Worm (Caenorhabditis elegans) whole organism, early embryonic: ENCODE measurements around the gene M02E1.4.
"Not testable (repeated sequence)": the region's sequence is repeated elsewhere in the genome, so short reads cannot be mapped to it uniquely, and the experiment has no call there.

Source experiments
- B0310.2 ChIP-seq: sonication (generic microtip); optimal IDR thresholded peaks from 2 replicates; lab custom pipeline; 2016; ENCODE audit warnings: mild to moderate bottlenecking, missing genetic modification characterization, missing compliant biosample characterization
- F13C5.2 ChIP-seq: sonication (generic microtip); optimal IDR thresholded peaks from 2 replicates; lab custom pipeline; 2017; ENCODE audit warnings: mild to moderate bottlenecking, missing genetic modification characterization, inconsistent platforms, missing compliant biosample characterization
- aly-1 ChIP-seq: sonication (generic microtip); optimal IDR thresholded peaks from 2 replicates; lab custom pipeline; 2016; ENCODE audit warnings: missing genetic modification characterization, missing compliant biosample characterization
- ama-1 ChIP-seq: fragments of 150-350 bp; optimal IDR thresholded peaks from 2 replicates; lab custom pipeline; 2014
- ceh-13 ChIP-seq: fragments of 200-800 bp; sonication (Bioruptor generic); optimal IDR thresholded peaks from 2 replicates; lab custom pipeline; 2018; ENCODE audit warnings: mild to moderate bottlenecking, missing genetic modification characterization, missing compliant biosample characterization
- ceh-36 ChIP-seq: sonication (generic microtip); optimal IDR thresholded peaks from 2 replicates; lab custom pipeline; 2016; ENCODE audit warnings: missing genetic modification characterization, inconsistent platforms, missing compliant biosample characterization
- ets-7 ChIP-seq: sonication (generic microtip); optimal IDR thresholded peaks from 2 replicates; lab custom pipeline; 2016; ENCODE audit warnings: missing genotype, missing genetic modification characterization, missing compliant biosample characterization
- flt-1 ChIP-seq: fragments of 200-800 bp; sonication (Bioruptor generic); IDR thresholded peaks from 2 replicates; pipeline ENCODE4 v1.3.6; 2022; ENCODE audit warnings: missing genetic modification characterization, missing compliant biosample characterization
- hmbx-1 ChIP-seq: sonication (generic microtip); optimal IDR thresholded peaks from 2 replicates; lab custom pipeline; 2016; ENCODE audit warnings: mild to moderate bottlenecking, missing genetic modification characterization, missing compliant biosample characterization
- hmg-4 ChIP-seq: fragments of 200-800 bp; sonication (Bioruptor generic); optimal IDR thresholded peaks from 2 replicates; lab custom pipeline; 2018; ENCODE audit warnings: mild to moderate bottlenecking, missing genetic modification characterization, missing compliant biosample characterization
- hnd-1 ChIP-seq: sonication (generic microtip); optimal IDR thresholded peaks from 2 replicates; lab custom pipeline; 2016; ENCODE audit warnings: missing genetic modification characterization, missing compliant biosample characterization
- pes-1 ChIP-seq: fragments of 200-800 bp; sonication (Bioruptor generic); IDR thresholded peaks from 2 replicates; pipeline ENCODE4 v1.3.6; 2022; ENCODE audit warnings: missing genetic modification reagents, missing genetic modification characterization, missing compliant biosample characterization
- scrt-1 ChIP-seq: fragments of 200-800 bp; sonication (Bioruptor generic); IDR thresholded peaks from 2 replicates; pipeline ENCODE4 v1.3.6; 2022; ENCODE audit warnings: missing genetic modification characterization, missing compliant biosample characterization
- sea-1 ChIP-seq: fragments of 200-800 bp; sonication (Bioruptor generic); conservative IDR thresholded peaks from 2 replicates; pipeline ENCODE4 v1.3.6; 2022; ENCODE audit warnings: missing genetic modification characterization, missing compliant biosample characterization
- tbx-11 ChIP-seq: fragments of 200-800 bp; sonication (Bioruptor generic); IDR thresholded peaks from 2 replicates; pipeline ENCODE4 v1.3.6; 2022; ENCODE audit warnings: missing genetic modification characterization, missing compliant biosample characterization
- tbx-37 ChIP-seq: fragments of 200-800 bp; sonication (Bioruptor generic); conservative IDR thresholded peaks from 2 replicates; pipeline ENCODE4 v1.3.6; 2022; ENCODE audit warnings: missing genetic modification reagents, missing genetic modification characterization, missing compliant biosample characterization
- tra-4 ChIP-seq: sonication (generic microtip); optimal IDR thresholded peaks from 2 replicates; lab custom pipeline; 2017; ENCODE audit warnings: missing genetic modification characterization, missing compliant biosample characterization

M02E1.4 gene

ce11 chrX:312908-313307, at the start of gene M02E1.4:
Gene M02E1.4 (plus strand): TSS chrX:313274.
- TF ChIP-seq aly-1 (no peak), tbx-37 (GFP tag; lab: Robert Waterston, UW) (no peak), ama-1 (no peak), ceh-36 (tag; lab: Kevin White, UChicago) (no peak), scrt-1 (GFP tag; lab: Robert Waterston, UW) (no peak), tra-4 (tag; lab: Kevin White, UChicago) (no peak), tbx-11 (GFP tag; lab: Robert Waterston, UW) (no peak), ceh-13 (no peak), pes-1 (no peak), hmbx-1 (no peak), ets-7 (tag; lab: Kevin White, UChicago) (no peak), F13C5.2 (tag; lab: Kevin White, UChicago) (no peak), hmg-4 (GFP tag; lab: Kevin White, UChicago) (no peak), sea-1 (GFP tag; lab: Robert Waterston, UW) (no peak), B0310.2 (tag; lab: Kevin White, UChicago) (no peak), hnd-1 (tag; lab: Kevin White, UChicago) (no peak), flt-1 (GFP tag; lab: Robert Waterston, UW) (no peak)

DNA sequence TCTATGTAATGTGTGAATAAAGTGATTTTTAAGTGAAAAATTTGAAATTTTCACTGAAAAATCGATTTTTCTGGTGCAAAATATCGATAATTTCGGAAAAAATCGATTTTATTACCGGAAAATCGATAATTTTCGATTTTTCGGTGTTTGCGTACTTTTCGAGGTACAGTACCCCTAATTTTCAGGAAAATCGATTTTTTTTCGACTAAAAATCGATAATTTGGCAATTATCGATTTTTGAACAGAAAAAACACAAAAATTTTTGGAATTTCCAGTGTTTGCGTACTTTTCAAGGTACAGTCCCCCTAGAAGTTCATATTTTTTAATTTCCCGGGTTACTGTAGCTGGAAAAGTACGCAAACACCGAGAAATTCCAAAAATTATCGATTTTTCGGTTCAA, 41.6 kb upstream of the M02E1.4 start:
- TF ChIP-seq hnd-1 (tag; lab: Kevin White, UChicago) (no peak), flt-1 (GFP tag; lab: Robert Waterston, UW) (no peak), B0310.2 (tag; lab: Kevin White, UChicago) (no peak), ama-1 (no peak), hmbx-1 (no peak), F13C5.2 (tag; lab: Kevin White, UChicago) (no peak), hmg-4 (GFP tag; lab: Kevin White, UChicago) (no peak), ets-7 (tag; lab: Kevin White, UChicago) (no peak), tbx-37 (GFP tag; lab: Robert Waterston, UW) (no peak), scrt-1 (GFP tag; lab: Robert Waterston, UW) (no peak), ceh-36 (tag; lab: Kevin White, UChicago) (no peak), tra-4 (tag; lab: Kevin White, UChicago) (no peak), ceh-13 (no peak)

DNA sequence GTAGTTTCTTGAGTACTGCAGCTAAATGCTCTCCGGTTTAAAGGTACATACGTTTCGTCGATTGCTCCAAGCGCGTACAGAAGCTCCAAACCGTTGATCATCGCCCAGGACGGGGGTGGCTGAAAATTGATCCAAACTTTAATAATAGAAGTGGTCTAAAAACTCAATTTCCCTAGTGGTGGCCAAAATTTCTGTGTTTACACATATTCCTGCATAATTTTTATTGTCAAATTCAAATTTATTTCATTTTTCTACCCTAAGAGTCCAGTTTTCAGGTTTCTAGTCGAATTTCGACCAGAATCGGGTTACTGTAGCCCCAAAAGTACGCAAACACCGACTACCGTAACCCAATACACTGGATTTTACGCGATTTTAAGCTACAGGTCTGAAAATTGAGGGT, 39.2 kb upstream of the M02E1.4 start, which contains the start of gene Y108F1.5:
TSS of gene Y108F1.5 (minus strand) at position 101 of the 400 bp plus-strand sequence.
- TF ChIP-seq pes-1; tbx-11 (GFP tag; lab: Robert Waterston, UW); aly-1: not testable (repeated sequence)

DNA sequence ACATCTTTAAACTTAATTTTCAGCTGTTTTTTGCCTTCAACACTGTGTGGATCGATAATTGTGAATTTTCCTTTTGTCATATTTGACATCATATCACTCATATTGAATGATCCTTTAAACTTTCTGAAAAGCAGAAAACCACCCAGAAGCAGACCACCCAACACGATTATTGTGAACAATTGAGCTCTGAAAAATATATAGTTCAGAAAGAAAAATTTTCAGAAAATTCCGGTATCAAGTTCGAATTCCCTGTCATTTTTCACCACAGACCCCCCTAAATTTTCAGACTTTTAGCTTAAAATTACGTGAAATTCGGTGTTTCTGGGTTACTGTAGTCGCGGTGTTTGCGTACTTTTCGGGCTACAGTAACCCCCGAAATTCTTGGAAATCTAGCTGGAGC, 27.0 kb upstream of the M02E1.4 start, which contains the start of gene Y47C4A.1:
TSS of gene Y47C4A.1 (minus strand) at position 101 of the 400 bp plus-strand sequence.
- TF ChIP-seq aly-1; F13C5.2 (tag; lab: Kevin White, UChicago); pes-1: not testable (repeated sequence)

- no peak for TF ChIP-seq B0310.2 (tag; lab: Kevin White, UChicago)
- TF ChIP-seq ama-1, result no peak
- TF ChIP-seq hmg-4 (GFP tag; lab: Kevin White, UChicago), result no peak
- no peak for TF ChIP-seq hmbx-1
- no peak for TF ChIP-seq hnd-1 (tag; lab: Kevin White, UChicago)
- TF ChIP-seq tbx-37 (GFP tag; lab: Robert Waterston, UW), result no peak
- no peak for TF ChIP-seq sea-1 (GFP tag; lab: Robert Waterston, UW)
- no peak for TF ChIP-seq pes-1
These were observed 17.3 kb upstream of the M02E1.4 start for ce11 chrX:295726-296125.

DNA sequence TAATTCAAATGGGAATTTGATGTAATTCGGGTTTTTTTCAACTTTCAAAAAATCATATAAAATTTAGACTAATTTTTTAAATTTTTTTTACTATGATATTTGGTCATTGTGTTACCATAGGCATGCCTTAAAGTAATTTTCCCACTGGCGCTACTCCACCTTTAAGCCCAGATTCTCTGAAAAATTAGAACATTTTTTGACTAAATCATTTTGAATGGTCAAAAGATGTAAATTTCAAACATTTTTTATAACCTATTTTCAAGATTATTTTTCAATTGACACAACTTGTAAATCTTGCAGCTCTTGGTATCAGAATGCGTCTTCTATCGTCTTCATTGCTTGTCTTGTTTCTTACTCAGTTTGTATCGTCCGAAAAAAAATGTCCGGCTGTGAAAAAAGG, 16.1 kb upstream of the M02E1.4 start, which contains the start of gene R57.2:
TSS of gene R57.2 (plus strand) at position 301 of the 400 bp plus-strand sequence.
- TF ChIP-seq ets-7 (tag; lab: Kevin White, UChicago) (no peak), scrt-1 (GFP tag; lab: Robert Waterston, UW) (no peak), F13C5.2 (tag; lab: Kevin White, UChicago) (no peak), tbx-37 (GFP tag; lab: Robert Waterston, UW) (no peak)

DNA sequence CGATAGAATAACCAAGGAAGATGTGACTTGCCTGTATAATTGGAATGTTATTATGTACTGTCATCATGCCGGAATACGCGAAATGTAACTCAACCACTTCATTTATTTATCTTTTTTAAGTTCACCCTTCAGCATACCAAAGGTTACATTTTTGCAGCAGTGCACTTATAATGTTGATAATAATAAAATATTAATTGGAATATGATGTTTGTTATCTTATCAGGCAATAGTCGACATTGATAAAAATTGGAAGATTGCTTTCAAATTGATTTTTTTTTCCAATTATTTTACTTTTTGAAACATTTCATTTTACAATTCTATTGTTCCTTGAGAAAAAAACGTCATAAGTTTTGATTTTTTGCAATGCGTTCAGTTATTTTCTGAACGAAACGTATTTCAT, 14.0 kb upstream of the M02E1.4 start:
- TF ChIP-seq tbx-11 (GFP tag; lab: Robert Waterston, UW) (no peak), tra-4 (tag; lab: Kevin White, UChicago) (no peak), pes-1 (no peak), ceh-13 (no peak), F13C5.2 (tag; lab: Kevin White, UChicago) (no peak), scrt-1 (GFP tag; lab: Robert Waterston, UW) (no peak), flt-1 (GFP tag; lab: Robert Waterston, UW) (no peak), B0310.2 (tag; lab: Kevin White, UChicago) (no peak), hnd-1 (tag; lab: Kevin White, UChicago) (no peak)

- TF ChIP-seq pes-1 (no peak), flt-1 (GFP tag; lab: Robert Waterston, UW) (no peak), tbx-37 (GFP tag; lab: Robert Waterston, UW) (no peak), aly-1 (no peak), ceh-36 (tag; lab: Kevin White, UChicago) (no peak), hnd-1 (tag; lab: Kevin White, UChicago) (no peak), ets-7 (tag; lab: Kevin White, UChicago) (no peak), scrt-1 (GFP tag; lab: Robert Waterston, UW) (no peak), hmg-4 (GFP tag; lab: Kevin White, UChicago) (no peak), tra-4 (tag; lab: Kevin White, UChicago) (no peak), B0310.2 (tag; lab: Kevin White, UChicago) (no peak), F13C5.2 (tag; lab: Kevin White, UChicago) (no peak), ama-1 (no peak), tbx-11 (GFP tag; lab: Robert Waterston, UW) (no peak), ceh-13 (no peak), hmbx-1 (no peak), sea-1 (GFP tag; lab: Robert Waterston, UW) (no peak)
These were observed 12.8 kb upstream of the M02E1.4 start for ce11 chrX:300250-300649.
